Fruit fly (Drosophila melanogaster) whole organism, wandering third instar larva: ENCODE measurements around the gene CG11892.
A peak's percentile ranks its signal among the peaks of the same experiment; 100 is the strongest.

ENCODE experiments used
- Abd-B ChIP-seq: fragments of >200 bp; optimal IDR thresholded peaks from 2 replicates; lab custom pipeline; 2017; ENCODE audit warnings: missing biosample characterization, missing genetic modification characterization
- CG32264 ChIP-seq: fragments of 200-800 bp; sonication (Bioruptor generic); optimal IDR thresholded peaks from 2 replicates; lab custom pipeline; 2016; ENCODE audit warnings: missing biosample characterization, missing genetic modification characterization
- CG9705 ChIP-seq: fragments of 200-800 bp; sonication (Bioruptor generic); optimal IDR thresholded peaks from 2 replicates; lab custom pipeline; 2018; ENCODE audit warnings: missing biosample characterization, mild to moderate bottlenecking, missing genetic modification characterization
- CrebA ChIP-seq: fragments of 200-800 bp; sonication (Bioruptor generic); optimal IDR thresholded peaks from 2 replicates; lab custom pipeline; 2016; ENCODE audit warnings: missing biosample characterization, mild to moderate bottlenecking, missing genetic modification characterization, borderline replicate concordance
- Dfd ChIP-seq: fragments of >200 bp; optimal IDR thresholded peaks from 2 replicates; lab custom pipeline; 2017; ENCODE audit warnings: missing biosample characterization, missing genetic modification characterization
- Dif ChIP-seq: fragments of 200-275, 200-300 bp; sonication (Bioruptor generic); optimal IDR thresholded peaks from 2 replicates; lab custom pipeline; 2018; ENCODE audit warnings: missing biosample characterization, missing genetic modification characterization; ENCODE audit not compliant: partially characterized antibody
- GATAd ChIP-seq: sonication (Bioruptor generic); optimal IDR thresholded peaks from 2 replicates; lab custom pipeline; 2016; ENCODE audit warnings: missing biosample characterization, missing genetic modification characterization
- HLH106 ChIP-seq: fragments of 200-800 bp; optimal IDR thresholded peaks from 3 replicates; lab custom pipeline; 2019; ENCODE audit warnings: missing biosample characterization, mild to moderate bottlenecking, missing genetic modification characterization, moderate library complexity
- Hnf4 ChIP-seq: fragments of 200-800 bp; sonication (Bioruptor generic); optimal IDR thresholded peaks from 2 replicates; lab custom pipeline; 2016; ENCODE audit warnings: missing biosample characterization, mild to moderate bottlenecking, missing genetic modification characterization
- Hr78 ChIP-seq: fragments of >200 bp; optimal IDR thresholded peaks from 2 replicates; lab custom pipeline; 2017; ENCODE audit warnings: missing biosample characterization, missing genetic modification characterization
- Hr83 ChIP-seq: fragments of 200-300 bp; sonication (Bioruptor generic); optimal IDR thresholded peaks from 2 replicates; lab custom pipeline; 2016; ENCODE audit warnings: missing biosample characterization, mild to moderate bottlenecking, missing genetic modification characterization, moderate library complexity; ENCODE audit not compliant: poor library complexity, severe bottlenecking
- Jra ChIP-seq: sonication (Bioruptor generic); optimal IDR thresholded peaks from 2 replicates; lab custom pipeline; 2016; ENCODE audit warnings: missing biosample characterization, missing genetic modification characterization
- Myc ChIP-seq: fragments of >200 bp; optimal IDR thresholded peaks from 2 replicates; lab custom pipeline; 2017
- N ChIP-seq: fragments of >200 bp; optimal IDR thresholded peaks from 2 replicates; lab custom pipeline; 2018; ENCODE audit warnings: missing biosample characterization, missing external identifiers, missing genetic modification characterization
- OdsH ChIP-seq: fragments of 200-800 bp; sonication (Bioruptor generic); optimal IDR thresholded peaks from 2 replicates; lab custom pipeline; 2016; ENCODE audit warnings: missing biosample characterization, mild to moderate bottlenecking, missing genetic modification characterization
- Rel ChIP-seq, 2 experiments: fragments of 200-800 bp; sonication (Bioruptor generic) in 1 of 2; optimal IDR thresholded peaks; 2 replicates in 1 of 2; 3 replicates in 1 of 2; lab custom pipeline; 2016 to 2019; ENCODE audit warnings: mild to moderate bottlenecking in 2 of 2, missing biosample characterization in 2 of 2, missing genetic modification characterization in 2 of 2, moderate library complexity in 1 of 2
- Sp1 ChIP-seq: fragments of 200-800 bp; sonication (Bioruptor generic); optimal IDR thresholded peaks from 3 replicates; lab custom pipeline; 2019; ENCODE audit warnings: missing biosample characterization, mild to moderate bottlenecking, missing genetic modification characterization, moderate library complexity
- Vsx2 ChIP-seq: fragments of 200-300, 225-300 bp; sonication (Bioruptor generic); optimal IDR thresholded peaks from 2 replicates; lab custom pipeline; 2018; ENCODE audit warnings: missing biosample characterization, missing genetic modification characterization; ENCODE audit not compliant: partially characterized antibody
- br ChIP-seq: fragments of 200-800 bp; sonication (Bioruptor generic); optimal IDR thresholded peaks from 2 replicates; lab custom pipeline; 2016; ENCODE audit warnings: missing biosample characterization, missing genetic modification characterization
- brk ChIP-seq: fragments of 200-800 bp; sonication (Bioruptor generic); optimal IDR thresholded peaks from 2 replicates; lab custom pipeline; 2016; ENCODE audit warnings: missing biosample characterization, mild to moderate bottlenecking, missing genetic modification characterization
- dl ChIP-seq, 2 experiments: fragments of 175-275, 200-275 bp in 1 of 2; fragments of 200-275 bp in 1 of 2; sonication (Bioruptor generic); optimal IDR thresholded peaks; lab custom pipeline; 2018; ENCODE audit warnings: mild to moderate bottlenecking in 2 of 2, missing biosample characterization in 2 of 2, missing genetic modification characterization in 2 of 2, moderate library complexity in 2 of 2; ENCODE audit not compliant: partially characterized antibody in 2 of 2, insufficient read depth in 1 of 2
- dmrt93B ChIP-seq: fragments of 200-800 bp; sonication (Bioruptor generic); optimal IDR thresholded peaks from 2 replicates; lab custom pipeline; 2018; ENCODE audit warnings: missing biosample characterization, mild to moderate bottlenecking, missing genetic modification characterization
- dsf ChIP-seq: sonication (Bioruptor generic); optimal IDR thresholded peaks from 2 replicates; lab custom pipeline; 2016; ENCODE audit warnings: missing biosample characterization, missing genetic modification characterization, borderline replicate concordance
- ey ChIP-seq: fragments of 200-800 bp; sonication (Bioruptor generic); optimal IDR thresholded peaks from 2 replicates; lab custom pipeline; 2016; ENCODE audit warnings: missing biosample characterization, missing genetic modification characterization
- foxo ChIP-seq, 2 experiments: fragments of 200-800 bp; sonication (Bioruptor generic); optimal IDR thresholded peaks; 2 replicates in 1 of 2; 3 replicates in 1 of 2; lab custom pipeline; 2016 to 2017; ENCODE audit warnings: missing biosample characterization in 2 of 2, missing genetic modification characterization in 2 of 2
- fru ChIP-seq: fragments of 200-800 bp; sonication (Bioruptor generic); optimal IDR thresholded peaks from 3 replicates; lab custom pipeline; 2016; ENCODE audit warnings: missing biosample characterization, mild to moderate bottlenecking, missing genetic modification characterization
- h ChIP-seq: fragments of 200-800 bp; sonication (Bioruptor generic); optimal IDR thresholded peaks from 3 replicates; lab custom pipeline; 2016; ENCODE audit warnings: missing biosample characterization, mild to moderate bottlenecking, missing genetic modification characterization
- lola ChIP-seq: fragments of >200 bp; optimal IDR thresholded peaks from 2 replicates; lab custom pipeline; 2017; ENCODE audit warnings: missing biosample characterization, missing genetic modification characterization
- psq ChIP-seq: fragments of 200-800 bp; sonication (Bioruptor generic); optimal IDR thresholded peaks from 3 replicates; lab custom pipeline; 2017; ENCODE audit warnings: missing biosample characterization, mild to moderate bottlenecking, missing genetic modification characterization, moderate library complexity
- rgr ChIP-seq: fragments of 200-800 bp; sonication (Bioruptor generic); optimal IDR thresholded peaks from 3 replicates; lab custom pipeline; 2016; ENCODE audit warnings: missing biosample characterization, mild to moderate bottlenecking, missing genetic modification characterization
- sage ChIP-seq: fragments of 200-800 bp; sonication (Bioruptor generic); optimal IDR thresholded peaks from 2 replicates; lab custom pipeline; 2016; ENCODE audit warnings: missing biosample characterization, mild to moderate bottlenecking, missing genetic modification characterization
- sv ChIP-seq: fragments of 200-800 bp; sonication (Bioruptor generic); optimal IDR thresholded peaks from 3 replicates; lab custom pipeline; 2016; ENCODE audit warnings: missing biosample characterization, missing genetic modification characterization
- tai ChIP-seq: sonication (Bioruptor generic); optimal IDR thresholded peaks from 2 replicates; lab custom pipeline; 2016; ENCODE audit warnings: missing biosample characterization, missing genetic modification characterization
- usp ChIP-seq: fragments of >200 bp; optimal IDR thresholded peaks from 2 replicates; lab custom pipeline; 2017; ENCODE audit warnings: missing biosample characterization, missing genetic modification characterization
- woc ChIP-seq: sonication (Bioruptor generic); optimal IDR thresholded peaks from 2 replicates; lab custom pipeline; 2016; ENCODE audit warnings: missing biosample characterization, mild to moderate bottlenecking, missing genetic modification characterization

Gene CG11892

DNA sequence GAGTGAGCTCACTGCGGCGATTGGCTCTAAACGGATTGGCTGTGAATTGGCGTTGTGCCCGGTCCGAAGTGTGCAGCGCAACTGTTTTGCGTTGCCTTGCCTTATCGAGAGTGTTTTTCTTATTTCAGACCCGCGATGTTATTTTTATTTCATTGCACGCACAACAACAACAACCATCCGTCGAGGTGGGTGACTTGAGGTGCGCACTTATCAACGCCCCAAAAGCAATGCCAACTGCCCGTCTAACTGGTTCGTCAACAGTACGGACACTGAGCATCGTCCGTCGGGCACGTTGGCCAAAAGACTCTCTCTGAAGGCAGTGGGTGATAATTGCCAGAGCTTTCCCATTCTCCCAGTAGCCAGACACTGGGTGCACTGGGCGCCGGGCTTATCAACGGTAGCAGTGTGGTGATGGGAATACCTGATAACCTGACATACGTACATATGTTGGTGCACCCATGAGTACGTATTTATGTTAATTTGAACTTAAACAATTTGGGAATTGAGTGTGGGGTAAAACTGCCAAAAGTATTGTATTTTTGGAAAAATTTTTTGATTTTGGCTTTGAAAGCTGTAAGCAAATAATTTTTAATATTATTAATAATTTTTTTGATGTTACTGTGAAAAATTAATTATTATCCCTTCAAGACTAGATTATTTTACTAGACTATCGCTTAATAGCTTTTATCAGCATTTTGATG lies 14.1 kb downstream of the CG11892 start, which contains the start of gene CG31102:
TSS of gene CG31102 (minus strand) at position 275 of the 701 bp plus-strand sequence.
- TF ChIP-seq Rel (GFP tag; optimal IDR thresholded peaks at IDR 0.05; lab: Kevin White, UChicago) (no peak), Rel (tag; optimal IDR thresholded peaks at IDR 0.05; lab: Kevin White, UChicago) (peak; percentile 84), fru (GFP tag; lab: Kevin White, UChicago) (peak; percentile 39), br (GFP tag; lab: Kevin White, UChicago) (peak; percentile 14), sv (GFP tag; lab: Kevin White, UChicago) (no peak), brk (GFP tag; lab: Kevin White, UChicago) (no peak), Dfd (no peak), CrebA (GFP tag; lab: Kevin White, UChicago) (peak; percentile 82), GATAd (GFP tag; lab: Kevin White, UChicago) (no peak), sage (GFP tag; lab: Kevin White, UChicago) (peak; percentile 7), HLH106 (tag; lab: Kevin White, UChicago) (no peak), Hr78 (GFP tag; lab: Kevin White, UChicago) (no peak), CG9705 (GFP tag; lab: Kevin White, UChicago) (no peak), tai (GFP tag; lab: Kevin White, UChicago) (no peak), Hr83 (peak; percentile 12), rgr (GFP tag; lab: Kevin White, UChicago) (peak; percentile 33), ey (no peak), dmrt93B (GFP tag; lab: Kevin White, UChicago) (no peak), dl (GFP tag; optimal IDR thresholded peaks at IDR 0.05; lab: Kevin White, UChicago; ENCODE audit: insufficient read depth in 1 of 2, partially characterized antibody in 2 of 2) (peak in 1 of 2 experiments; percentile 60), CG32264 (GFP tag; lab: Kevin White, UChicago) (no peak), Jra (peak; percentile 32), OdsH (GFP tag; lab: Kevin White, UChicago) (no peak), Dif (GFP tag; lab: Kevin White, UChicago) (peak; percentile 7), Vsx2 (GFP tag; lab: Kevin White, UChicago) (peak; percentile 37), Hnf4 (GFP tag; lab: Kevin White, UChicago) (peak; percentile 40), woc (GFP tag; lab: Kevin White, UChicago) (no peak), h (peak; percentile 93), psq (GFP tag; lab: Kevin White, UChicago) (no peak), usp (GFP tag; lab: Kevin White, UChicago) (no peak), dsf (GFP tag; lab: Kevin White, UChicago) (no peak)

DNA sequence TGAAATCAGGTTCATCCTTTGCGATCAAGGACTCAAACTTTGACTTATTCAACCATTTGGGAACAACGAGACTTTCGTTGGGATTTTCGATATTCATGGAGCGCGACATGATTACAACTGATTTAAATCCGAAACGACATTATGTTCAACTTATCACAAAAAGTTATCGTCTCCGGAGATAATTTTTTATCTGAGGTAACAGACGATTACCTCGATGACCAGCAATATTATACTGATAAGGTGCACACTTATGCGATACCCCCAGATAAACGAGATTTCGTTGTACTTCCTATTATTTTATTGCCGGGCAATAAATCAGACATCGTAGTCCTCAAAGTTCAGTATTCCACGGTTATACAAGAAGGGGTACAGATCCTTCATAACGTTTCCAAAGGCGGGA lies 16.3 kb downstream of the CG11892 start, which contains the start of gene CG31097:
TSS of gene CG31097 (minus strand) at position 101 of the 400 bp plus-strand sequence.
- TF ChIP-seq psq (GFP tag; lab: Kevin White, UChicago) (no peak), N (GFP tag; lab: Kevin White, UChicago) (no peak), Hr78 (GFP tag; lab: Kevin White, UChicago) (no peak), Vsx2 (GFP tag; lab: Kevin White, UChicago) (no peak), dsf (GFP tag; lab: Kevin White, UChicago) (no peak), foxo (GFP tag; optimal IDR thresholded peaks at IDR 0.05; lab: Kevin White, UChicago) (no peak), CrebA (GFP tag; lab: Kevin White, UChicago) (no peak), Hr83 (no peak), GATAd (GFP tag; lab: Kevin White, UChicago) (no peak), HLH106 (tag; lab: Kevin White, UChicago) (no peak), Sp1 (GFP tag; lab: Kevin White, UChicago) (no peak), Myc (lab: Kevin White, UChicago) (no peak), OdsH (GFP tag; lab: Kevin White, UChicago) (no peak), brk (GFP tag; lab: Kevin White, UChicago) (no peak), Abd-B (GFP tag; lab: Kevin White, UChicago) (no peak), lola (GFP tag; lab: Kevin White, UChicago) (no peak), dmrt93B (GFP tag; lab: Kevin White, UChicago) (no peak), Dif (GFP tag; lab: Kevin White, UChicago) (no peak), br (GFP tag; lab: Kevin White, UChicago) (no peak)
